Fruit fly (Drosophila melanogaster): ENCODE data around the gene CG31867.
A peak's percentile ranks its signal among the peaks of the same experiment; 100 is the strongest.

- TF ChIP-seq fru (GFP tag; optimal IDR thresholded peaks at IDR 0.05): peak; percentile 65
- TF ChIP-seq pan (optimal IDR thresholded peaks at IDR 0.05): no peak
- TF ChIP-seq Rel (GFP tag; optimal IDR thresholded peaks at IDR 0.05): no peak
- TF ChIP-seq Rel (tag; optimal IDR thresholded peaks at IDR 0.05): no peak
- no peak for TF ChIP-seq usp (GFP tag; optimal IDR thresholded peaks at IDR 0.05)
- no peak for TF ChIP-seq Myc (optimal IDR thresholded peaks at IDR 0.05)
- TF ChIP-seq h (GFP tag; optimal IDR thresholded peaks at IDR 0.05): peak; percentile 17
- TF ChIP-seq psq (GFP tag; optimal IDR thresholded peaks at IDR 0.05): peak; percentile 73
Measured at dm6 chr2L:11175393-11176258, 30.4 kb upstream of the CG31867 start.
